Worm (Caenorhabditis elegans): ENCODE measurements around the gene pssy-2.

The pssy-2 gene

ce11 chrIII:13471504-13471903 lies at the start of gene pssy-2:
Gene pssy-2 (plus strand): TSS chrIII:13471804.
- TF ChIP-seq unc-62 (GFP tag; optimal IDR thresholded peaks at IDR 0.05) = no peak

DNA sequence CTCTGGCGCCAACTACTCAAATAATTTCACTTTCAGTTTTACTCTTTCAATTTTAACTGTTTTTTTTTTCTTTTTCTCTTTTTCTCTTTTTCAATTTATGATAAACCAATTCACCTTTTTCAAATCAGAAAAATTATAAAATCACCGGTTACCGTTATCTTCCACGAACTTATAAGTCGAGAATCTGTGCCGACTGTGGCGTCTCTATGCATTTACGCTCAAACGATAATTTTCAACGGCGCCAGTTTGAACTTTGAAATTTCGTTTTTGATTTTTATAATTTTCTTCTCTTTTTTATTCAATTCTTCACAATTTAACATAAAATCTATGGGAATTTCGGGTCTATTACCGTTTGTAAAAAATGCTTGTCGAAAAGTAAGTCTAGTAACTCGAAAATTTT lies 48.2 kb upstream of the pssy-2 start, which contains the start of gene exo-1:
Gene exo-1 (plus strand): TSS at position 101 of the 400 bp plus-strand sequence.
- no peak for TF ChIP-seq unc-62 (GFP tag; optimal IDR thresholded peaks at IDR 0.05)

DNA sequence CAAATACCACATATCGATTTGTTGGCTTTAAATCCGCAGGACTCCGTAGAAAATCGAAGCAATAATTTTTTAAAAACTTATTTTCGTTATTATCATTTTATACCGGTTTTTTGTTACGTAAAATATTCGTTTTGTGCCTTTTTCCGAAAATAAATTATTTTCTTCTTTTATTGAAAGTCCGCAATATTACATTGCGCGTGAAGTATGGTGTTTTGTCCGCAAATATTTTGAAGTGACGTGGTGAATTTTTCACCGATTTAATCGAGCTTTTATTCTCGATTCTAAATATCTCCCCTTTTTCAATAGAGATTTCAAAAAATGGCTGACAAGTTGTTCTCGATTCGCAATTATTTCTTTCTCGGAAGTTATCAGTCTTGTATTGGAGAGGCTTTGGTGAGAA lies 45.6 kb upstream of the pssy-2 start, which contains the start of gene cope-1:
Gene cope-1 (plus strand): TSS at position 229 of the 400 bp plus-strand sequence.
- TF ChIP-seq unc-62 (GFP tag; optimal IDR thresholded peaks at IDR 0.05) = no peak

DNA sequence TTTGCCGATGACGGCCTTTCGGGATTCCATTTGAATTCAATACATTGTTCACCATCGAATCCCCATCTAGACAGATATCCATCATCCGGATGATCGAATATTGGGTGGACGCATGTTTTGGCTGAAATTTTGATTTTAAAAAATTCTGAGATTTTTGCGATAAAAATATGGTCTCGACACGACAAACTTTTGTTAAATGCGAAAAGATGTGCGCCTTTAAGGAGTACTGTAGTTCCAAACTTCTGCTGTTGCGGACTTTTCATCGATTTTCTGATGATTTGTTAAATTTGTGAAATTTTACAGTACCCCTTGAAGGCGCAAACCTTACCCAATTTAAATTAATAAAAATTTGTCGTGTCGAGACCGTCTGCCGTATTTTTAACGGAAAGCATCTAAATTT lies 43.8 kb upstream of the pssy-2 start:
- no peak for TF ChIP-seq unc-62 (GFP tag; optimal IDR thresholded peaks at IDR 0.05)

- no peak for TF ChIP-seq unc-62 (GFP tag; optimal IDR thresholded peaks at IDR 0.05)
Measured at ce11 chrIII:13429668-13430067, 41.9 kb upstream of the pssy-2 start, which contains the start of gene bli-5. Gene bli-5 (minus strand): TSS chrIII:13429768.

ce11 chrIII:13430162-13430561 lies 41.4 kb upstream of the pssy-2 start, which contains the start of gene trf-1:
Gene trf-1 (plus strand): TSS chrIII:13430462.
- TF ChIP-seq unc-62 (GFP tag; optimal IDR thresholded peaks at IDR 0.05) = no peak

DNA sequence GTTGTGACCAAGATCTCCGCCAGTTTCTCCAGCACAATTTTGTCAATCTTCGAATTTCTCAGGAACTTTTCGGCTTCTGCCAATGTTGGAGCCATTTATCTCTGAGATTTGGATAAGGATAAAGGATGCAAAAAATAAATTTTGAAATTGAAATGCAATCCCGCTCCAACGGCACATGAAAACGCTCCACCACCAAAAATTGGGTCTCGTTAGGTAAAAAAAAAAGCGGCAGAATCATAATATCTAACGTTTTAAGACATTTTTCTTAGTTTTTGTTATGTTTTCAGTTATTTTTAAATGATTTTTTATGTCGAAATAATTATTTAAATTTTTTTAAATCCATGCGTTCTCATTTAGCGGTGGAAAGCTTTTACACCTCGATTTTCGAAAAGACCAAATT lies 37.2 kb upstream of the pssy-2 start, which contains the start of gene F45G2.7:
Gene F45G2.7 (minus strand): TSS at position 101 of the 400 bp plus-strand sequence.
- TF ChIP-seq unc-62 (GFP tag; optimal IDR thresholded peaks at IDR 0.05) = no peak

DNA sequence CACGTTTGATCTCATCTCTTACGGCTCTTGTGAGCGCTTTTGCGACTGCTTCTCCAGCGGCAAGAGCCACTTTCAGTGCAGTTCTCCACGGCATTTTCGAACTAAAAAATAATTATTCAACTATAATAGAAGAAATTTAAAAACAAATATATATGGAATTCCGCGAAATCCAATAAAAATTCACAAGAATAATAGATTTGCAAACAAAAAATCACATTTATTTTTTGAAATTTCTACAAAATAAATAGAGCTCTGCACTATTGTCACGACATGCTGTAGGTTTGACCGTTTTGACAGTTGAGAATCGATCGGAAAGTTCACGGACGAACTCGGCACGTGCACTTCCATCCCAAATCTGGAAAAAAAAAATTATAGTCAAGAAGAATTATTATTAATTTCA lies 36.0 kb upstream of the pssy-2 start, which contains the start of gene F45G2.8:
Gene F45G2.8 (minus strand): TSS at position 101 of the 400 bp plus-strand sequence.
- TF ChIP-seq unc-62 (GFP tag; optimal IDR thresholded peaks at IDR 0.05) = no peak

DNA sequence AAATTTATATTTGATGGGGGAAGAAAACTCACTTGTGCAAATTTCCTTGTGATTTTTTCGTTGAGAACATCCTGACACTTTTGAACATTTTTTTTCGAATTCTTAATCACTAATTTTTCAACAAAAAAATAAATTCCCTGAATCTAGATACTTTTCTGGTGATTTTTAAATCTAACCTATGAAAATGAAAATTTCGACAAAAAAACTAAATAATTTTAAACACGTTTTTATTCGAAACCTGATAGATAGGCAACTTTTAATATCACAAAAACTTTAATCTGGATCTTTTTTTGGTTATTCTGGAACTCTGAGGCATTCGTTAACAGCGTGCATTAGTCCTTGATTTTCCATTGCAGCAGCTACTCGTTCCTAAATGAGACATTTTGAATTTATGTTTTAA lies 34.8 kb upstream of the pssy-2 start, which contains the start of gene F45G2.9:
Gene F45G2.9 (minus strand): TSS at position 101 of the 400 bp plus-strand sequence.
- no peak for TF ChIP-seq unc-62 (GFP tag; optimal IDR thresholded peaks at IDR 0.05)

ce11 chrIII:13439415-13439814 lies 32.2 kb upstream of the pssy-2 start, which contains the start of gene ciao-2B:
Gene ciao-2B (minus strand): TSS chrIII:13439544.
- no peak for TF ChIP-seq unc-62 (GFP tag; optimal IDR thresholded peaks at IDR 0.05)

ce11 chrIII:13452824-13453223 lies 18.8 kb upstream of the pssy-2 start:
- no peak for TF ChIP-seq unc-62 (GFP tag; optimal IDR thresholded peaks at IDR 0.05)

- TF ChIP-seq unc-62 (GFP tag; optimal IDR thresholded peaks at IDR 0.05) = no peak
Measured at ce11 chrIII:13455207-13455606, 16.4 kb upstream of the pssy-2 start, which contains the start of gene cua-1. Gene cua-1 (minus strand): TSS chrIII:13455307.

- no peak for TF ChIP-seq unc-62 (GFP tag; optimal IDR thresholded peaks at IDR 0.05)
Measured at ce11 chrIII:13455816-13456215, 15.8 kb upstream of the pssy-2 start.

DNA sequence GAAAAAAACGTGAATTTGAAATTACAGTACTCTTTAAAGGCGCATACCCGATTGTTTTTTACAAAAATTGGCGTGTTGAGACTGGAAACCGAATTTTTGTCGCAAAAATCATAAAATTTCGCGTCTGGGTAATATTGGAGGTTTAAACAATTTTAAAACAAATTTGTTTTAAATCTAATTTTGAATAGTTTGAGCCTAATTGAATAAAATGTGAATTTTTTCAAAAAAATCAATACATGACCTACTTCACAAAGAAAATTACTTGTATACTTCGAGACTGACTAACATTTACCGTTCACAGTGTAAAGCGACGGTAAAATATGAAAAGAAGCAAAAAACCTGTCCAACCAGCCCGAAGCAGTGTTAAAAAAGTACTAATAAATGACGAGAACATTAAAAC lies 14.3 kb upstream of the pssy-2 start:
- no peak for TF ChIP-seq unc-62 (GFP tag; optimal IDR thresholded peaks at IDR 0.05)

DNA sequence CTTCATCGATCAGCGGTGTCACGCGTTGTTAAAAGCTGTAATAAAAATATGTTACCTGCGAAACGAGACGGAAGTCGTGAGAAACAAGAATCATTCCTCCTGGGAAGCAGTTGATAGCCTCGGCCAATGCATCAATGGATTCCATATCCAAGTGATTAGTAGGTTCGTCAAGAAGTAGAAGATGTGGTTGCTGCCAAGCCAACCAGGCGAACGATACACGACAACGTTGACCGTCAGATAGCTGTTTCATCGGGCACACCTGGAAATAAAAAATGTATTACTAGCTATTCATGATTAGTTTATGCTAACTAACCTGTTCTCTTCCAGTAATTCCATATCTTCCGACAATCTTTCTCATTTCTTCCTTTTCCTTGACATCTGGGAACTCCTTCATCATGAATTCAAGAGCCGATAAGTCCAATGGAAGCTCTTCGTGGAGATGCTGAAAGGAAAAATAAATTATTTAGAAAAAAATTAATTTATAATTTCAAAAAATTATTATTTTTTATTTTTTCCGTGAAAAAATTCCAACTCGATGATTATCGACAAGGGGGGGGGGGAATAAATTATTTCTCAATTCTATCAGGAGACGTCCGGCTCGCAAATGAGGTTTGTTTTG lies 12.5 kb upstream of the pssy-2 start, which contains the start of gene tag-164:
Gene tag-164 (plus strand): TSS at position 569 of the 619 bp plus-strand sequence.
- no peak for TF ChIP-seq unc-62 (GFP tag; optimal IDR thresholded peaks at IDR 0.05)

DNA sequence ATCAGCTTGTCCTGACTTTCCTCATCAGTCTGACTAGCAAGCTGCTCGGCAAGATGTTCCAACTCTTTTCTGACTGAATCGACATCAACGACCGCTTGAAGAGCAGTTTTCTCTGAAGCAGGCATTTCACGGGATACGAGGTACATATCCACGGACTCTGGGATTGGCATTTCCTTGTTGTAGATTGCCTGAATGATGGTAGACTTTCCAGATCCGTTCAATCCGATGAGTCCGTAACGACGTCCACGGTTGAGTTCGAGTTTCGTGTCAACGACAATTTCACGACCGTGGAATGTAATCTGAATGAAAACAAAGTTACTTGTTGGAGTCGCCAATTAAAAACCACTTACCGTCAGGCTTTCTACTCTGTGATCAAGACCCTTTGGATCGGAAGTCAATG lies 10.1 kb upstream of the pssy-2 start:
- TF ChIP-seq unc-62 (GFP tag; optimal IDR thresholded peaks at IDR 0.05) = no peak

- TF ChIP-seq unc-62 (GFP tag; optimal IDR thresholded peaks at IDR 0.05) = no peak
Measured at ce11 chrIII:13462138-13462634, 9.4 kb upstream of the pssy-2 start, which contains the start of the genes abcf-2 and T27E9.2. Gene abcf-2 (minus strand): TSS chrIII:13462238. Gene T27E9.2 (minus strand): TSS chrIII:13462584.

All from whole organism, dauer.